Fruit fly (Drosophila melanogaster) whole organism, embryonic: ENCODE data around the gene CG15514.

ENCODE experiments used
- CG10543 ChIP-seq: fragments of 200-800 bp; sonication (Bioruptor generic); optimal IDR thresholded peaks from 3 replicates; lab custom pipeline; 2017; ENCODE audit warnings: missing biosample characterization, mild to moderate bottlenecking, missing genetic modification characterization, moderate library complexity
- CG18764 ChIP-seq: fragments of 200-800 bp; sonication (Bioruptor generic); optimal IDR thresholded peaks from 3 replicates; lab custom pipeline; 2016; ENCODE audit warnings: missing biosample characterization, missing genetic modification characterization
- H15 ChIP-seq: fragments of 200-800 bp; sonication (Bioruptor generic); IDR thresholded peaks from 3 replicates; pipeline ENCODE4 v1.3.6; 2022; ENCODE audit warnings: missing biosample characterization, missing genetic modification characterization
- danr ChIP-seq: fragments of 200-800 bp; sonication (Bioruptor generic); IDR thresholded peaks from 2 replicates; pipeline ENCODE4 v1.3.6; 2022; ENCODE audit warnings: missing biosample characterization, missing genetic modification characterization
- dati ChIP-seq: fragments of 200-800 bp; sonication (Bioruptor generic); IDR thresholded peaks from 2 replicates; pipeline ENCODE4 v1.3.6; 2022; ENCODE audit warnings: missing biosample characterization, missing genetic modification characterization
- yki ChIP-seq: fragments of >200 bp; optimal IDR thresholded peaks from 3 replicates; lab custom pipeline; 2018

DNA sequence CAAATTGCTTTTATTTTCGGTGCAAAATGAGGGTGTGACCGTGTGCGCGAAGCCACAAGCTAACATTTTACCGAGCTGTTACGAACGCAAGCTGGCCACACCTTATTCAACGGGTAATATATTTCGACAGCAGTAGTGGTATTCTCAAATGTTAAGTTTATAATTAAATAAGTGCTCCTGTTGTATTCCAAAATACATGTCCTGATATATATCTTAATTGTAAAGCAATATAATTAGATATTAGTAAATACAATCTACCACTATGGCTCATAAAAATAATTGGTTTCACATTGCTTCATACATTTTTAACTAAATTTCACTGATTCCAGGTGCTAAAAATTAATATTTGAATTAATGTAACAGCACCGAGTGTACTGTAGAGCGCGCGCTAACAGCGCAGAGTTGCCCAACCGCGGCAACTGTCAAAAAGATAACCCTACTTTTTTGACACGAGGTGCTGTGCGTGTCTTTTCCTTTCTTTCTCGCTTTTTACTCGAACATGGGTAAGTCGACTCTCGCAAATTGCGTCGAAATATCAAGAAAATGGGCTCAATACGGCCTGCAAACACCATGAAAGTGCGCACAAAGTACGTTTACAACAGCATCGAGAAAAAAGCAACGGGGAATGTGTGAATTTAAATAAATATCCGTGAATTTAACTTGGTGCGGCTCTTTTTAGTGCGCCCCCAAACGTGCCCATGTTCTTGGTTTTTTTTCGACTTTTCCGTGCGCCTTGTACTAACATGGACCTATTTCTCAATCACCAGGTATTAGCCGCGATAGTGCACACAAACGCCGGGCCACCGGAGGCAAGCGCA, at the start of gene CG15514, which contains the start of gene RpS8:
- no peak for TF ChIP-seq danr
- no peak for TF ChIP-seq yki (lab: Kevin White, UChicago)
- peak; percentile 18 for TF ChIP-seq CG18764 (GFP tag; lab: Kevin White, UChicago)
- TF ChIP-seq H15 (GFP tag; lab: Robert Waterston, UW): no peak
- TF ChIP-seq CG10543 (GFP tag; lab: Kevin White, UChicago): peak; percentile 87
- no peak for TF ChIP-seq dati (GFP tag; lab: Robert Waterston, UW)
